Worm (Caenorhabditis elegans) whole organism, mixed stage, embryonic: ENCODE results near the gene clec-241.

ENCODE experiments used
- M03D4.4 ChIP-seq: sonication (generic microtip); optimal IDR thresholded peaks from 2 replicates; lab custom pipeline; 2017; ENCODE audit warnings: mild to moderate bottlenecking, missing genetic modification characterization, missing compliant biosample characterization
- bed-3 ChIP-seq: fragments of 200-800 bp; sonication (Bioruptor generic); optimal IDR thresholded peaks from 3 replicates; lab custom pipeline; 2018; ENCODE audit warnings: mild to moderate bottlenecking, missing genetic modification characterization, moderate library complexity, missing compliant biosample characterization
- blmp-1 ChIP-seq: fragments of 150-350 bp; optimal IDR thresholded peaks from 2 replicates; lab custom pipeline; 2014; ENCODE audit warnings: missing biosample characterization, missing genetic modification characterization
- ceh-39 ChIP-seq: fragments of 150-350 bp; optimal IDR thresholded peaks from 2 replicates; lab custom pipeline; 2014; ENCODE audit warnings: missing biosample characterization, missing genetic modification characterization
- ceh-43 ChIP-seq: fragments of 200-800 bp; sonication (Bioruptor generic); optimal IDR thresholded peaks from 2 replicates; lab custom pipeline; 2018; ENCODE audit warnings: mild to moderate bottlenecking, missing genetic modification characterization, moderate library complexity, missing compliant biosample characterization
- ceh-83 ChIP-seq: fragments of 200-800 bp; sonication (Bioruptor generic); optimal IDR thresholded peaks from 2 replicates; lab custom pipeline; 2018; ENCODE audit warnings: mild to moderate bottlenecking, missing genetic modification characterization, missing compliant biosample characterization
- ces-1 ChIP-seq: fragments of 150-350 bp; optimal IDR thresholded peaks from 2 replicates; lab custom pipeline; 2014; ENCODE audit warnings: missing biosample characterization, missing genetic modification reagents, missing genetic modification characterization
- cnd-1 ChIP-seq: fragments of 200-800 bp; sonication (Bioruptor generic); optimal IDR thresholded peaks from 2 replicates; lab custom pipeline; 2018; ENCODE audit warnings: mild to moderate bottlenecking, missing genetic modification characterization, missing compliant biosample characterization
- drap-1 ChIP-seq: fragments of 200-800 bp; sonication (Bioruptor generic); optimal IDR thresholded peaks from 3 replicates; lab custom pipeline; 2018; ENCODE audit warnings: mild to moderate bottlenecking, missing genetic modification characterization, missing compliant biosample characterization
- elt-1 ChIP-seq: sonication (generic microtip); optimal IDR thresholded peaks from 2 replicates; lab custom pipeline; 2017; ENCODE audit warnings: missing genetic modification characterization, mild to moderate bottlenecking, missing compliant biosample characterization, antibody characterized with exemption, moderate library complexity, borderline replicate concordance; ENCODE audit not compliant: insufficient read depth
- elt-3 ChIP-seq: fragments of 150-350 bp; optimal IDR thresholded peaks from 2 replicates; lab custom pipeline; 2014; ENCODE audit warnings: missing biosample characterization, missing genetic modification characterization
- flh-1 ChIP-seq: fragments of 200-800 bp; sonication (Bioruptor generic); optimal IDR thresholded peaks from 2 replicates; lab custom pipeline; 2018; ENCODE audit warnings: mild to moderate bottlenecking, missing genetic modification characterization, moderate library complexity, missing compliant biosample characterization
- ham-2 ChIP-seq: fragments of 200-800 bp; sonication (Bioruptor generic); optimal IDR thresholded peaks from 2 replicates; lab custom pipeline; 2018; ENCODE audit warnings: mild to moderate bottlenecking, missing genetic modification characterization, missing compliant biosample characterization
- hlh-1 ChIP-seq: fragments of 150-350 bp; optimal IDR thresholded peaks from 2 replicates; lab custom pipeline; 2014; ENCODE audit warnings: missing biosample characterization, missing genetic modification reagents, missing genetic modification characterization
- lin-13 ChIP-seq: fragments of 150-350 bp; optimal IDR thresholded peaks from 2 replicates; lab custom pipeline; 2014; ENCODE audit warnings: missing biosample characterization, missing genetic modification characterization
- lin-32 ChIP-seq: fragments of 200-800 bp; sonication (Bioruptor generic); optimal IDR thresholded peaks from 2 replicates; lab custom pipeline; 2018; ENCODE audit warnings: mild to moderate bottlenecking, missing genetic modification characterization, missing compliant biosample characterization
- lsy-2 ChIP-seq: fragments of 150-350 bp; optimal IDR thresholded peaks from 2 replicates; lab custom pipeline; 2014; ENCODE audit warnings: missing biosample characterization, missing genetic modification characterization
- mab-5 ChIP-seq: fragments of 150-350 bp; optimal IDR thresholded peaks from 2 replicates; lab custom pipeline; 2014; ENCODE audit warnings: missing biosample characterization, missing genetic modification characterization
- mep-1 ChIP-seq: fragments of 150-350 bp; optimal IDR thresholded peaks from 2 replicates; lab custom pipeline; 2017; ENCODE audit warnings: missing biosample characterization, missing genetic modification reagents, missing genetic modification characterization, inconsistent platforms
- mls-2 ChIP-seq: sonication (generic microtip); optimal IDR thresholded peaks from 2 replicates; lab custom pipeline; 2016; ENCODE audit warnings: mild to moderate bottlenecking, missing genetic modification characterization, moderate library complexity, missing compliant biosample characterization
- nhr-2 ChIP-seq: fragments of 150-350 bp; optimal IDR thresholded peaks from 2 replicates; lab custom pipeline; 2014; ENCODE audit warnings: missing biosample characterization, missing genetic modification characterization
- nhr-237 ChIP-seq: fragments of 150-350 bp; optimal IDR thresholded peaks from 2 replicates; lab custom pipeline; 2014; ENCODE audit warnings: missing biosample characterization, missing genetic modification characterization
- nhr-76 ChIP-seq: sonication (generic microtip); optimal IDR thresholded peaks from 2 replicates; lab custom pipeline; 2017; ENCODE audit warnings: missing biosample characterization, missing genetic modification characterization
- pha-4 ChIP-seq: fragments of 150-350 bp; optimal IDR thresholded peaks from 2 replicates; lab custom pipeline; 2018; ENCODE audit warnings: missing biosample characterization, missing genetic modification reagents, missing genetic modification characterization
- sptf-1 ChIP-seq: sonication (generic microtip); optimal IDR thresholded peaks from 2 replicates; lab custom pipeline; 2017; ENCODE audit warnings: mild to moderate bottlenecking, missing genetic modification characterization, moderate library complexity, missing compliant biosample characterization
- tbx-8 ChIP-seq: fragments of 200-800 bp; sonication (Bioruptor generic); optimal IDR thresholded peaks from 2 replicates; lab custom pipeline; 2018; ENCODE audit warnings: mild to moderate bottlenecking, missing genetic modification characterization, moderate library complexity, missing compliant biosample characterization
- unc-120 ChIP-seq: sonication (generic microtip); optimal IDR thresholded peaks from 2 replicates; lab custom pipeline; 2017; ENCODE audit warnings: missing genetic modification characterization, missing compliant biosample characterization; ENCODE audit not compliant: poor library complexity, severe bottlenecking
- unc-39 ChIP-seq: fragments of 150-350 bp; optimal IDR thresholded peaks from 2 replicates; lab custom pipeline; 2014; ENCODE audit warnings: missing biosample characterization, missing genetic modification characterization
- unc-62 ChIP-seq: fragments of 150-350 bp; optimal IDR thresholded peaks from 2 replicates; lab custom pipeline; 2014; ENCODE audit warnings: missing biosample characterization, missing genetic modification reagents, missing genetic modification characterization
- zip-8 ChIP-seq: fragments of 150-350 bp; optimal IDR thresholded peaks from 2 replicates; lab custom pipeline; 2014; ENCODE audit warnings: missing biosample characterization, missing genetic modification characterization
- ztf-11 ChIP-seq: fragments of 150-350 bp; optimal IDR thresholded peaks from 2 replicates; lab custom pipeline; 2014; ENCODE audit warnings: missing biosample characterization, missing genetic modification characterization

Gene clec-241

ce11 chrV:16973338-16973737, 39.8 kb downstream of the clec-241 start:
- TF ChIP-seq mep-1 (tag; lab: Kevin White, UChicago), result no peak
- no peak for TF ChIP-seq elt-3

ce11 chrV:16972134-16972533, 41.0 kb downstream of the clec-241 start, which contains the start of gene srh-119:
Gene srh-119, plus strand, starts transcription at chrV:16972434.
- TF ChIP-seq flh-1 (no peak), ceh-83 (GFP tag; lab: Kevin White, UChicago) (no peak), nhr-2 (tag; lab: Kevin White, UChicago) (no peak), ztf-11 (no peak), bed-3 (GFP tag; lab: Kevin White, UChicago) (no peak), M03D4.4 (tag; lab: Kevin White, UChicago) (no peak)

- TF ChIP-seq elt-3 (no peak), nhr-237 (tag; lab: Kevin White, UChicago) (no peak), unc-39 (tag; lab: Kevin White, UChicago) (no peak), mls-2 (tag; lab: Kevin White, UChicago) (no peak)
These were observed 46.5 kb downstream of the clec-241 start, which contains the start of gene fbxa-90 for ce11 chrV:16966636-16967035. Gene fbxa-90, plus strand, starts transcription at chrV:16966814.

- TF ChIP-seq lin-13 (tag; lab: Kevin White, UChicago) (peak; percentile 88), sptf-1 (peak; percentile 37), ham-2 (no peak), ces-1 (peak; percentile 96), M03D4.4 (tag; lab: Kevin White, UChicago) (no peak), ceh-39 (tag; lab: Kevin White, UChicago) (peak; percentile 31), unc-120 (tag; lab: Kevin White, UChicago) (no peak), elt-1 (tag; lab: Kevin White, UChicago) (no peak), flh-1 (no peak), nhr-237 (tag; lab: Kevin White, UChicago) (peak; percentile 88), blmp-1 (tag; lab: Kevin White, UChicago) (no peak), lsy-2 (tag; lab: Kevin White, UChicago) (peak; percentile 82), unc-62 (GFP tag; lab: Kevin White, UChicago) (peak; percentile 36), ceh-43 (no peak), cnd-1 (tag; lab: Kevin White, UChicago) (no peak), lin-32 (no peak), tbx-8 (GFP tag; lab: Kevin White, UChicago) (no peak), ceh-83 (GFP tag; lab: Kevin White, UChicago) (no peak), nhr-76 (tag; lab: Kevin White, UChicago) (no peak), ztf-11 (peak; percentile 37), elt-3 (peak; percentile 47), mls-2 (tag; lab: Kevin White, UChicago) (no peak), nhr-2 (tag; lab: Kevin White, UChicago) (no peak), mep-1 (tag; lab: Kevin White, UChicago) (peak; percentile 98), hlh-1 (peak; percentile 33), mab-5 (tag; lab: Kevin White, UChicago) (peak; percentile 52), drap-1 (GFP tag; lab: Kevin White, UChicago) (peak; percentile 77), unc-39 (tag; lab: Kevin White, UChicago) (no peak), pha-4 (peak; percentile 58), zip-8 (tag; lab: Kevin White, UChicago) (no peak)
These were observed 47.5 kb downstream of the clec-241 start, which contains the start of gene efl-1 for ce11 chrV:16965655-16966054. Gene efl-1, minus strand, starts transcription at chrV:16965675.
